Fruit fly (Drosophila melanogaster): ENCODE data around the gene CG6163.
A peak's percentile ranks its signal among the peaks of the same experiment; 100 is the strongest.

CG6163 gene

DNA sequence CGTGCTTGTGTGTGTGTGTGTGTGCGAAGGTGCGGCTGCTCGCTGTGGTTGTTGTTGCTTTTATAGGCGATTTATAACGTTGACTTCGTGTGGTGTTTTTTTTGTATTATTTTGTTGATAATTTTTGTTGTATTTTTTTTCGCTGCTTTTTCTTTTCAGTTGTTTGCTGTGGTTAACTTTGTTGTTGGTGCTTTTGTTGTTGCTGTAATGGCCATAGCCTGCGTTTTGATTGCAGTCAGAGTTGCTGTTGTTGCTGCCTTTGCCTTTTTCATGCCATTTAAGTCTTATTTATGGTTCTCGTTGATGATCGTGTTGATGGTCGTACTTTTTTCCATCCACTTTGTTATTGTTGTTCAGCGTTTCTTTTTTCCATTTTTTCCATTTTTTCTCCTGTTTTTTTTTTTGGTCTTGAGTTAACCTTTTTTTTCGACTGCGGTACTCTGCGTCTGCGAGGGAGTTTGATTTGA lies 40.1 kb downstream of the CG6163 start:
- TF ChIP-seq EcR (GFP tag; optimal IDR thresholded peaks at IDR 0.05) (peak; percentile 89), Pif1B (GFP tag; optimal IDR thresholded peaks at IDR 0.05) (peak; percentile 77), CG8301 (tag; optimal IDR thresholded peaks at IDR 0.05) (peak; percentile 38), CG17806 (tag; optimal IDR thresholded peaks at IDR 0.05) (peak; percentile 60), CG32121 (GFP tag; IDR thresholded peaks at IDR 0.05) (peak; percentile 56; the same call in 1 of the 2 replicates), gl (tag; optimal IDR thresholded peaks at IDR 0.05) (peak; percentile 96), CG9948 (tag; optimal IDR thresholded peaks at IDR 0.05) (peak; percentile 45), rn (GFP tag; IDR thresholded peaks at IDR 0.05) (no peak), CG10348 (GFP tag; IDR thresholded peaks at IDR 0.05) (no peak), CG15710 (tag; optimal IDR thresholded peaks at IDR 0.05) (peak; percentile 74), Ets98B (GFP tag; IDR thresholded peaks at IDR 0.05) (peak; percentile 74), fd96Ca (GFP tag; IDR thresholded peaks at IDR 0.05) (peak; percentile 60), CG13204 (GFP tag; optimal IDR thresholded peaks at IDR 0.05) (peak; percentile 96), CG12605 (GFP tag; IDR thresholded peaks at IDR 0.05) (peak; percentile 93), CG8159 (tag; optimal IDR thresholded peaks at IDR 0.05) (peak; percentile 77), CG14655 (GFP tag; optimal IDR thresholded peaks at IDR 0.05) (peak; percentile 44), D1 (tag; optimal IDR thresholded peaks at IDR 0.05) (no peak), CG34367 (tag; optimal IDR thresholded peaks at IDR 0.05) (peak; percentile 77), Pif1A (GFP tag; optimal IDR thresholded peaks at IDR 0.05) (peak; percentile 88), CG4496 (GFP tag; IDR thresholded peaks at IDR 0.05) (peak; percentile 86), Snoo (tag; optimal IDR thresholded peaks at IDR 0.05) (peak; percentile 68)

DNA sequence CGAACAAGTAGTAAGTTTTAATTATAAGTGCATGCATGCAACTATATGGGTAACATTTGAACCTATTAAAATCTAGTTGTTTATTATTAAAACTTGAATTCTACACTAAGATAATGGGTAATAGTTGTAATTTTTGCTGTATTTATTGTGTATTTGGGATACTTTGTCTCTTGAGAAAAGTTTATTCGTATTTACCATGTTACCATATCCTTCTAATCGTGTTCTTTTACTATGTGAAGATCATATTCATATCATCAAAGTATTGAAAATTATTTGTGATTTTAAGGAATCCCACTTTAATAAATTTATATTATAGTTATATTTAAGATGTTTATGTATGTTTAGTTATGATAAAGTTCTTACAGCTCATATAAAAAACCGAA lies 40.8 kb downstream of the CG6163 start:
- TF ChIP-seq CG8159 (tag; optimal IDR thresholded peaks at IDR 0.05): no peak
- no peak for TF ChIP-seq CG4496 (GFP tag; IDR thresholded peaks at IDR 0.05)
- no peak for TF ChIP-seq CG34367 (tag; optimal IDR thresholded peaks at IDR 0.05)
- TF ChIP-seq Pif1B (GFP tag; optimal IDR thresholded peaks at IDR 0.05): no peak
- TF ChIP-seq Pif1A (GFP tag; optimal IDR thresholded peaks at IDR 0.05): no peak
- no peak for TF ChIP-seq D1 (tag; optimal IDR thresholded peaks at IDR 0.05)

DNA sequence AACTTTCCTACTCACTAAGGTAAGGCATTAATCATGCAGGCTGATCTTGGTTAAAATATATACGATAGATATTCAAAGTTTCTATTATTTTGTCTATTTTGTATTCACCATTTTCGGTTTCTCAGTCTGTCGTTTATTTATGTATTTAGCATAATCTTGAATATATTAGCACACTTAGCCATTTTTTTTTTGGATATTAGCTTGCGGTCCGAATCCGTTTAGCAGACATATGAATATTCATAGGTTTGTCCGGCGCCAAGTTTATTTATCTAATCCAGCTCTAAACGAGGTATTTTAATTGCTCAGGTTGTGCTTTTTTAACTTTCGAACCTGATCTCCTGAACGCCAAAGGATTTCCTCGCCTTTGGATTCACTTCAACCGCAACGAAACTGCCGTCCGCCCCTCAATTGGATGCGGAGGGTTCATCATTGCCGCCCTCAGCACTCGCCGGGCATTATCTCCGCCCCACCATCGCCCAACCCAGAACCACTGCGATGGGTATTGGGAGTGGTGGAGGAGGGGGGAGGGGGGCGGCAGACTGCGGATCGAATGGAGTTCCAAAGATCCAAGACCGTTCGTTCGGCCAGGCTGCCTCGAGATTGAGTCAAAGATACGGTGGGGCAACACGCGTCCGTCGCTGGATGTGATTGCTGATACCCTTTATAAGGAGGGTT lies 41.3 kb downstream of the CG6163 start:
- TF ChIP-seq CG34367 (tag; optimal IDR thresholded peaks at IDR 0.05): no peak
- peak; percentile 73 for TF ChIP-seq gl (tag; optimal IDR thresholded peaks at IDR 0.05)
- peak; percentile 50 for TF ChIP-seq CG32121 (GFP tag; IDR thresholded peaks at IDR 0.05)
- peak; percentile 69; the same call in 1 of the 3 replicates for TF ChIP-seq fd96Ca (GFP tag; IDR thresholded peaks at IDR 0.05)
- TF ChIP-seq CG17806 (tag; optimal IDR thresholded peaks at IDR 0.05): no peak
- TF ChIP-seq EcR (GFP tag; optimal IDR thresholded peaks at IDR 0.05): peak; percentile 19
- peak; percentile 33 for TF ChIP-seq CG8159 (tag; optimal IDR thresholded peaks at IDR 0.05)
- TF ChIP-seq CG4496 (GFP tag; IDR thresholded peaks at IDR 0.05): peak; percentile 82
- peak; percentile 54; the same call in 1 of the 2 replicates for TF ChIP-seq CG12605 (GFP tag; IDR thresholded peaks at IDR 0.05)
- TF ChIP-seq Snoo (tag; optimal IDR thresholded peaks at IDR 0.05): no peak
- TF ChIP-seq CG13204 (GFP tag; optimal IDR thresholded peaks at IDR 0.05): peak; percentile 82
- TF ChIP-seq CG15710 (tag; optimal IDR thresholded peaks at IDR 0.05): no peak
- TF ChIP-seq D1 (tag; optimal IDR thresholded peaks at IDR 0.05): no peak
- peak; percentile 30 for TF ChIP-seq CG14655 (GFP tag; optimal IDR thresholded peaks at IDR 0.05)
- peak; percentile 16; the same call in 1 of the 2 replicates for TF ChIP-seq Ets98B (GFP tag; IDR thresholded peaks at IDR 0.05)

DNA sequence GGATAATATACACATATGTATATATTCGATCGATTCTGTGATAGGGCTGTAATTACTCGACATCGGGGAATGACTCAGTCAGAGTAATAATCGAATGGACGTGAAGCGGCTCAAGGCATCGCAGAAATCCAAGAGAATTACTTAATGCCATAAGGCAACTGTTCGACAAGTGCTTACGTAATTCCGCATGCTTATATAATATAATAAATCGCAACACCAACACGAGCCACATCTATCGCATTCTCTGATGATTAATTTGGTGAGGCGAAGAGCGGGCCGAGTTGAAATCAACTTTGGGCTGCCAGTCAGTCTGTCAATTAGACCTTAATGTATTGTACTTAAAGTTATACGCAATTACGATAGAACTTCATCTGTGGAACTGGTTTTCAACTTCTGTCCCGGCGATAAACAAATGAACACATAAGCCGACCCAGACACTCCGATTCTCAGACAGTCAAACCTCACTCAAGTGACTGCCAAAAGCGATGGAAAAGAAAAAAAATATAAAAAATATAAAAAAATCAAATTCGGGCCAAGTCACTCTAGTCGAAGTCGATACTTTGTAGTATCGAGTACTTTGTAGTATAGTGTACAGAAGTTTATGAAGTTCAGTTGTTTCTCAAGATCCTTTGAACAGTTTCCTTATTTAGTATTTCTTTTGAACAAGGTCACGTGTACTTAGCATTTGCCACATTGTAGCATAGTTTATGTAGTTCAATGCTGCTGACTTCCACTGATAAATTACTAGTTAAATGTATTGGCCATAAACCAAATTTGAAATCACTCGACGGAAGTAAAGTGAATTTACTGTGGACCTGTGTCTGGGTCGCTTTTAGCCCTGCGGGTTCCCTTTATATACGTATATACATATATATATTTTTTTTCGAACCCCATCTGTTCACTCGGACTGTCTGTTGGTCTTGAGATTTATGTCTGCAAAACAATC lies 42.3 kb downstream of the CG6163 start:
- TF ChIP-seq CG32121 (GFP tag; IDR thresholded peaks at IDR 0.05): no peak
- TF ChIP-seq fd96Ca (GFP tag; IDR thresholded peaks at IDR 0.05): no peak
- no peak for TF ChIP-seq CG4496 (GFP tag; IDR thresholded peaks at IDR 0.05)
- peak; percentile 42 for TF ChIP-seq CG17806 (tag; optimal IDR thresholded peaks at IDR 0.05)
- peak; percentile 37 for TF ChIP-seq CG14655 (GFP tag; optimal IDR thresholded peaks at IDR 0.05)
- no peak for TF ChIP-seq CG8301 (tag; optimal IDR thresholded peaks at IDR 0.05)
- no peak for TF ChIP-seq gl (tag; optimal IDR thresholded peaks at IDR 0.05)
- no peak for TF ChIP-seq CG12605 (GFP tag; IDR thresholded peaks at IDR 0.05)
- no peak for TF ChIP-seq rn (GFP tag; IDR thresholded peaks at IDR 0.05)
- peak; percentile 43 for TF ChIP-seq CG9948 (tag; optimal IDR thresholded peaks at IDR 0.05)
- no peak for TF ChIP-seq CG10348 (GFP tag; IDR thresholded peaks at IDR 0.05)
- TF ChIP-seq Pif1B (GFP tag; optimal IDR thresholded peaks at IDR 0.05): peak; percentile 23
- no peak for TF ChIP-seq CG34367 (tag; optimal IDR thresholded peaks at IDR 0.05)
- TF ChIP-seq CG13204 (GFP tag; optimal IDR thresholded peaks at IDR 0.05): no peak
- no peak for TF ChIP-seq EcR (GFP tag; optimal IDR thresholded peaks at IDR 0.05)
- TF ChIP-seq CG8159 (tag; optimal IDR thresholded peaks at IDR 0.05): peak; percentile 59
- peak; percentile 50 for TF ChIP-seq Snoo (tag; optimal IDR thresholded peaks at IDR 0.05)
- TF ChIP-seq Ets98B (GFP tag; IDR thresholded peaks at IDR 0.05): no peak
- TF ChIP-seq Pif1A (GFP tag; optimal IDR thresholded peaks at IDR 0.05): peak; percentile 36
- TF ChIP-seq CG15710 (tag; optimal IDR thresholded peaks at IDR 0.05): peak; percentile 59
- no peak for TF ChIP-seq D1 (tag; optimal IDR thresholded peaks at IDR 0.05)

- TF ChIP-seq CG8301 (tag; optimal IDR thresholded peaks at IDR 0.05) (no peak), CG9948 (tag; optimal IDR thresholded peaks at IDR 0.05) (no peak), CG15710 (tag; optimal IDR thresholded peaks at IDR 0.05) (no peak), CG8159 (tag; optimal IDR thresholded peaks at IDR 0.05) (no peak)
Observed at dm6 chr3L:11321619-11322018, 43.1 kb downstream of the CG6163 start, which contains the start of gene CG6168. Gene CG6168 (minus strand): TSS chr3L:11321719.

Data from whole organism, pupa.